Worm (Caenorhabditis elegans) whole organism, L1 larva: ENCODE data around the gene ZK512.8.

Source experiments
- F16B12.6 ChIP-seq: fragments of 150-350 bp; optimal IDR thresholded peaks from 2 replicates; lab custom pipeline; 2014; ENCODE audit warnings: missing biosample characterization, missing genetic modification characterization
- efl-3 ChIP-seq: fragments of 200-800 bp; sonication (Bioruptor generic); optimal IDR thresholded peaks from 2 replicates; lab custom pipeline; 2018; ENCODE audit warnings: mild to moderate bottlenecking, missing genetic modification characterization, missing compliant biosample characterization
- lin-13 ChIP-seq: fragments of 150-350 bp; optimal IDR thresholded peaks from 2 replicates; lab custom pipeline; 2014; ENCODE audit warnings: missing biosample characterization, missing genetic modification reagents, missing genetic modification characterization
- lin-39 ChIP-seq: fragments of 150-350 bp; optimal IDR thresholded peaks from 2 replicates; lab custom pipeline; 2014; ENCODE audit warnings: missing biosample characterization, missing genetic modification reagents, missing genetic modification characterization
- mdl-1 ChIP-seq, 2 experiments: fragments of 150-350 bp; optimal IDR thresholded peaks; 2 replicates each; lab custom pipeline; 2014 to 2017; ENCODE audit warnings: missing biosample characterization in 2 of 2, missing genetic modification characterization in 2 of 2, inconsistent platforms in 1 of 2
- pqm-1 ChIP-seq: sonication (generic microtip); optimal IDR thresholded peaks from 3 replicates; lab custom pipeline; 2017; ENCODE audit warnings: missing biosample characterization, missing genetic modification characterization
- snpc-4 ChIP-seq: fragments of 150-350 bp; optimal IDR thresholded peaks from 2 replicates; lab custom pipeline; 2014; ENCODE audit warnings: missing biosample characterization, missing genetic modification characterization
- sox-4 ChIP-seq: sonication (generic microtip); optimal IDR thresholded peaks from 2 replicates; lab custom pipeline; 2016; ENCODE audit warnings: missing genetic modification characterization, missing compliant biosample characterization
- unc-130 ChIP-seq: fragments of 150-350 bp; optimal IDR thresholded peaks from 2 replicates; lab custom pipeline; 2017; ENCODE audit warnings: missing biosample characterization, missing genetic modification characterization, inconsistent platforms

DNA sequence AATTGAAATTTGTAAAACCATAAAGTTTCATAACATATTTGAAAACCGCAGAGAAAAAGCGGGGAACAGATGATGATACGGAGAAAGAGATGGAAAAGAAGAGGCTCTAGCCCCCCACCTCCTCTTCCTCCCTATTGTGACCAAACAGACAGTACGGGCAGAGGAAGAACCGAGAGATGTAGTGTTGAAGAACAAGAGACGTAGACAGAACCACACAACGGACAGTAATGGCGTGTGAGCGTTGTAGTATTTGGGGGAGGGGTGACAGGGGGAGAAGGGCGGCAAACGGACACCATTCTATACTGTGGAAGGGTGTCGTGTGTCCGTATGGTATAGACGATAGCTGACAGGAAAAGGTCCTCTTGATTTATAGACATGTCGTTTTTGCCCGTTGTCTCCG is 30.1 kb downstream of the ZK512.8 start:
- TF ChIP-seq snpc-4 = no peak
- TF ChIP-seq lin-13 (GFP tag; lab: Kevin White, UChicago) = no peak
- no peak for TF ChIP-seq pqm-1 (tag; lab: Kevin White, UChicago)
- TF ChIP-seq F16B12.6 (tag; lab: Kevin White, UChicago) = no peak
- TF ChIP-seq unc-130 (tag; lab: Kevin White, UChicago) = no peak
- no peak for TF ChIP-seq lin-39 (tag; lab: Kevin White, UChicago)
- TF ChIP-seq efl-3 = no peak
- TF ChIP-seq sox-4 (tag; lab: Kevin White, UChicago) = no peak
- TF ChIP-seq mdl-1 (tag; optimal IDR thresholded peaks at IDR 0.05; lab: Kevin White, UChicago) = no peak
